Worm (Caenorhabditis elegans) whole organism, L4 larva: Measurements from ENCODE around the gene R07B7.12.

Experiments
- R02D3.7 ChIP-seq: fragments of 150-350 bp; sonication (generic microtip); optimal IDR thresholded peaks from 3 replicates; lab custom pipeline; 2014; ENCODE audit warnings: missing biosample characterization, missing genetic modification characterization
- aly-2 ChIP-seq: sonication (generic microtip); optimal IDR thresholded peaks from 2 replicates; lab custom pipeline; 2018; ENCODE audit warnings: missing biosample characterization, missing genetic modification characterization
- attf-4 ChIP-seq: sonication (generic microtip); optimal IDR thresholded peaks from 3 replicates; lab custom pipeline; 2017; ENCODE audit warnings: missing biosample characterization, missing genetic modification characterization
- ceh-32 ChIP-seq: sonication (generic microtip); optimal IDR thresholded peaks from 2 replicates; lab custom pipeline; 2016; ENCODE audit warnings: mild to moderate bottlenecking, missing genetic modification characterization, missing compliant biosample characterization; ENCODE audit not compliant: poor library complexity
- ces-1 ChIP-seq: fragments of 150-350 bp; sonication (generic microtip); optimal IDR thresholded peaks from 4 replicates; lab custom pipeline; 2014; ENCODE audit warnings: missing biosample characterization, missing genetic modification reagents, missing genetic modification characterization
- daf-12 ChIP-seq: fragments of 150-350 bp; optimal IDR thresholded peaks from 2 replicates; lab custom pipeline; 2014; ENCODE audit warnings: missing biosample characterization, missing genetic modification reagents, missing genetic modification characterization
- lin-1 ChIP-seq: fragments of 200-800 bp; sonication (Bioruptor generic); IDR thresholded peaks from 2 replicates; pipeline ENCODE4 v1.3.6; 2022; ENCODE audit warnings: missing genetic modification reagents, missing genetic modification characterization, missing compliant biosample characterization
- nhr-42 ChIP-seq: fragments of 200-800 bp; sonication (Bioruptor generic); IDR thresholded peaks from 2 replicates; pipeline ENCODE4 v1.3.6; 2022; ENCODE audit warnings: missing genetic modification characterization, missing compliant biosample characterization
- skn-1 ChIP-seq: fragments of 150-350 bp; optimal IDR thresholded peaks from 2 replicates; lab custom pipeline; 2014; ENCODE audit warnings: missing biosample characterization, missing genetic modification characterization
- unc-130 ChIP-seq: sonication (generic microtip); optimal IDR thresholded peaks from 2 replicates; lab custom pipeline; 2016; ENCODE audit warnings: missing genetic modification reagents, missing genetic modification characterization, missing compliant biosample characterization

DNA sequence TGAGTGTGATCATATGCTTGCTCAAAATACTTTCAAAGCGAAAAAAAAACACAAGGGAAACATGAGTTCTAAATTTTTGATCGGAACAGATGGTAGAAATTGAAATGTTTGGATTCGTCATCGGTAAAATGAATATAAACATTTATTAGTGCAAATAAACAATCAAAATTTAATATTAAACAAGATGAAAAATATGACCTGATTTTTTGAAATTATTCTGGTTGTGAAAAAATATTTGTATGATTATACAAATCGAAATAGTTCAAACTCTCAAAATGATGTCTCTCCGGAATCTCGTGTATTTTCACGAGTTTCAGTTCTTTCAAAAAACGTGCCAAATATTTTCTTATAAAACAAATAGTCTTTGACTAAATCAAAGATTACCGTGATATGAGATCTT lies 31.5 kb downstream of the R07B7.12 start, which contains the start of gene C13C4.7:
- TF ChIP-seq R02D3.7 (tag; lab: Kevin White, UChicago) (no peak), lin-1 (no peak), daf-12 (tag; lab: Kevin White, UChicago) (no peak), ceh-32 (tag; lab: Kevin White, UChicago) (no peak), nhr-42 (no peak), ces-1 (GFP tag; lab: Kevin White, UChicago) (no peak), aly-2 (tag; lab: Kevin White, UChicago) (no peak), skn-1 (tag; lab: Kevin White, UChicago) (no peak), unc-130 (GFP tag; lab: Kevin White, UChicago) (no peak), attf-4 (tag; lab: Kevin White, UChicago) (no peak)
